Worm (Caenorhabditis elegans) whole organism, late embryonic: Measurements from ENCODE around the gene C56C10.6.

Experiments
- ceh-18 ChIP-seq: sonication (generic microtip); optimal IDR thresholded peaks from 2 replicates; lab custom pipeline; 2016; ENCODE audit warnings: missing genetic modification characterization, missing compliant biosample characterization
- ceh-31 ChIP-seq: sonication (generic microtip); optimal IDR thresholded peaks from 2 replicates; lab custom pipeline; 2016; ENCODE audit warnings: missing genetic modification characterization, missing compliant biosample characterization
- ets-4 ChIP-seq: sonication (generic microtip); optimal IDR thresholded peaks from 2 replicates; lab custom pipeline; 2016; ENCODE audit warnings: missing genetic modification characterization, missing compliant biosample characterization
- fkh-10 ChIP-seq: fragments of 150-350 bp; optimal IDR thresholded peaks from 2 replicates; lab custom pipeline; 2014; ENCODE audit warnings: missing biosample characterization, missing genetic modification reagents, missing genetic modification characterization
- hlh-30 ChIP-seq: sonication (generic microtip); optimal IDR thresholded peaks from 2 replicates; lab custom pipeline; 2017; ENCODE audit warnings: antibody characterized with exemption, missing genetic modification characterization, missing compliant biosample characterization; ENCODE audit not compliant: insufficient read depth
- madf-2 ChIP-seq: sonication (generic microtip); optimal IDR thresholded peaks from 2 replicates; lab custom pipeline; 2017; ENCODE audit warnings: missing genetic modification characterization, missing compliant biosample characterization
- nhr-11 ChIP-seq: fragments of 150-350 bp; optimal IDR thresholded peaks from 2 replicates; lab custom pipeline; 2014; ENCODE audit warnings: missing biosample characterization, missing genetic modification characterization
- rnt-1 ChIP-seq: sonication (generic microtip); optimal IDR thresholded peaks from 2 replicates; lab custom pipeline; 2016; ENCODE audit warnings: missing genetic modification characterization, missing compliant biosample characterization
- sdc-2 ChIP-seq: sonication (generic microtip); optimal IDR thresholded peaks from 2 replicates; lab custom pipeline; 2016; ENCODE audit warnings: missing genotype, missing genetic modification characterization, missing compliant biosample characterization
- sox-4 ChIP-seq: sonication (generic microtip); optimal IDR thresholded peaks from 2 replicates; lab custom pipeline; 2017; ENCODE audit warnings: mild to moderate bottlenecking, missing genetic modification characterization, inconsistent platforms, missing compliant biosample characterization
- tbx-2 ChIP-seq: sonication (generic microtip); optimal IDR thresholded peaks from 2 replicates; lab custom pipeline; 2016; ENCODE audit warnings: missing genetic modification characterization, missing compliant biosample characterization

ce11 chrII:6568707-6569106, 12.4 kb downstream of the C56C10.6 start, which contains the start of gene sra-27:
- TF ChIP-seq ceh-31 (tag; lab: Kevin White, UChicago) (no peak), sox-4 (tag; lab: Kevin White, UChicago) (no peak), rnt-1 (no peak), tbx-2 (tag; lab: Kevin White, UChicago) (no peak), madf-2 (tag; lab: Kevin White, UChicago) (no peak), hlh-30 (tag; lab: Kevin White, UChicago) (no peak), ceh-18 (tag; lab: Kevin White, UChicago) (no peak), fkh-10 (no peak), sdc-2 (no peak), nhr-11 (tag; lab: Kevin White, UChicago) (no peak), ets-4 (tag; lab: Kevin White, UChicago) (no peak)
